Fruit fly (Drosophila melanogaster) whole organism, wandering third instar larva: ENCODE data around the gene CG17734.

ENCODE experiments used
- OdsH ChIP-seq: fragments of 200-800 bp; sonication (Bioruptor generic); optimal IDR thresholded peaks from 2 replicates; lab custom pipeline; 2016; ENCODE audit warnings: missing biosample characterization, mild to moderate bottlenecking, missing genetic modification characterization
- br ChIP-seq: fragments of 200-800 bp; sonication (Bioruptor generic); optimal IDR thresholded peaks from 2 replicates; lab custom pipeline; 2016; ENCODE audit warnings: missing biosample characterization, missing genetic modification characterization
- brk ChIP-seq: fragments of 200-800 bp; sonication (Bioruptor generic); optimal IDR thresholded peaks from 2 replicates; lab custom pipeline; 2016; ENCODE audit warnings: missing biosample characterization, mild to moderate bottlenecking, missing genetic modification characterization
- h ChIP-seq: fragments of 200-800 bp; sonication (Bioruptor generic); optimal IDR thresholded peaks from 3 replicates; lab custom pipeline; 2016; ENCODE audit warnings: missing biosample characterization, mild to moderate bottlenecking, missing genetic modification characterization
- lola ChIP-seq: fragments of >200 bp; optimal IDR thresholded peaks from 2 replicates; lab custom pipeline; 2017; ENCODE audit warnings: missing biosample characterization, missing genetic modification characterization
- sv ChIP-seq: fragments of 200-800 bp; sonication (Bioruptor generic); optimal IDR thresholded peaks from 3 replicates; lab custom pipeline; 2016; ENCODE audit warnings: missing biosample characterization, missing genetic modification characterization
- tai ChIP-seq: sonication (Bioruptor generic); optimal IDR thresholded peaks from 2 replicates; lab custom pipeline; 2016; ENCODE audit warnings: missing biosample characterization, missing genetic modification characterization
- woc ChIP-seq: sonication (Bioruptor generic); optimal IDR thresholded peaks from 2 replicates; lab custom pipeline; 2016; ENCODE audit warnings: missing biosample characterization, mild to moderate bottlenecking, missing genetic modification characterization

DNA sequence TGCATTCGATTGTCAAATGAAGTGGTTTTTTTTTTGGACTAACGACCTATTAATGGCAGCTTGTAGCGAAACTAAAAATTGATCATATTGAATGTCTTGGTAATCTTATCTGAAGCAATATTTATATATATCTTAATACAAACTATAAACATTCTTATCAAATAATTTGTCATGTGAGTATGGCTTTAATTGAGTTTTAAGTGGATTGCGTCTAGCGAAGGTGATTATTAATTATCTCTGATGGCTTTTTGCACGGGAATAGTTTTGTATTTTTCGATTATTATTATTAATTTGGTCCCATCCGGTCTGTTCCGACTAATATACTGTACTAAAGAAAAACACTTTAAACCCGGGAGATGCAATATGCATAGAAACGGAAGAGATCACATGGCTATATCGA lies 3.1 kb upstream of the CG17734 start:
- no peak for TF ChIP-seq tai (GFP tag; lab: Kevin White, UChicago)
- no peak for TF ChIP-seq OdsH
- no peak for TF ChIP-seq brk
- no peak for TF ChIP-seq lola (GFP tag; lab: Kevin White, UChicago)
- no peak for TF ChIP-seq sv (GFP tag; lab: Kevin White, UChicago)
- TF ChIP-seq woc (GFP tag; lab: Kevin White, UChicago), result no peak
- TF ChIP-seq h (GFP tag; lab: Kevin White, UChicago), result no peak
- TF ChIP-seq br, result no peak
